Fruit fly (Drosophila melanogaster) whole organism, adult: ENCODE measurements around the gene DNaseII.

Source experiments
- CG1620 ChIP-seq: fragments of 200-800 bp; sonication (Bioruptor generic); optimal IDR thresholded peaks from 2 replicates; lab custom pipeline; 2016; ENCODE audit warnings: missing biosample characterization, missing genetic modification characterization
- CG7101 ChIP-seq: fragments of 200-800 bp; sonication (Bioruptor generic); optimal IDR thresholded peaks from 2 replicates; lab custom pipeline; 2018; ENCODE audit warnings: missing biosample characterization, mild to moderate bottlenecking, missing genetic modification characterization, moderate library complexity
- Crg-1 ChIP-seq: fragments of 200-800 bp; sonication (Bioruptor generic); optimal IDR thresholded peaks from 2 replicates; lab custom pipeline; 2016; ENCODE audit warnings: missing biosample characterization, missing genetic modification characterization
- Hr96 ChIP-seq: fragments of 200-800 bp; sonication (Bioruptor generic); optimal IDR thresholded peaks from 2 replicates; lab custom pipeline; 2016; ENCODE audit warnings: missing biosample characterization, missing genetic modification characterization
- cic ChIP-seq: fragments of 200-800 bp; sonication (Bioruptor generic); optimal IDR thresholded peaks from 2 replicates; lab custom pipeline; 2017; ENCODE audit warnings: missing biosample characterization, mild to moderate bottlenecking, missing genetic modification characterization, moderate library complexity

DNA sequence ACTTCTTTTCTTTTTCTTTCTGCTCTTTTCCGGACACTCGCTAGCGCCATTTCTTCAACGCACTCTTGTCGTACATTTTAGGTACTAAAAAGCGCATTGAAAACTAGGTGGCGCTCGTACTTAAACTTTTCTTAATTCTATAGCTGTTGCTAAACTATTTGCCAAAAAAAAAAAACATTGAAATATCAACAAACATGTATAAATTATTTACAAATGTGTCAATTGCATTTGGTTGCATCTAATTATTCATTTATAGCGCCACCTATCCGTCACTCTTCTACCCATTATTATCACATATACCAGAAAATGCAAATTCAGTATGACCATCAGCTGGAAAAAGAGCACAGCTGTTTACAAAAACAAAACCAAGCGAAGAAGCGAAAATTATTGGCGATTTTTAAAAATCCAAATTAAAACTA lies 2.1 kb downstream of the DNaseII start, which contains the start of gene CG7785:
- TF ChIP-seq CG1620 (GFP tag; lab: Kevin White, UChicago): peak; percentile 63
- TF ChIP-seq Crg-1: peak; percentile 49
- TF ChIP-seq cic: no peak
- TF ChIP-seq Hr96: peak; percentile 75
- TF ChIP-seq CG7101 (tag; lab: Kevin White, UChicago): peak; percentile 37
